Worm (Caenorhabditis elegans): Measurements from ENCODE around the gene F20A1.4.

The F20A1.4 gene

ce11 chrV:6979019-6979418, 42.7 kb downstream of the F20A1.4 start, which contains the start of gene sre-12:
sre-12 (minus strand) TSS chrV:6979119.
- TF ChIP-seq unc-55 (GFP tag; optimal IDR thresholded peaks at IDR 0.05) (no peak), unc-62 (GFP tag; optimal IDR thresholded peaks at IDR 0.05) (no peak), nhr-10 (tag; optimal IDR thresholded peaks at IDR 0.05) (no peak), ceh-16 (tag; optimal IDR thresholded peaks at IDR 0.05) (no peak), lin-39 (tag; optimal IDR thresholded peaks at IDR 0.05) (no peak), nhr-21 (tag; optimal IDR thresholded peaks at IDR 0.05) (no peak), aly-2 (tag; optimal IDR thresholded peaks at IDR 0.05) (no peak), sma-9 (GFP tag; optimal IDR thresholded peaks at IDR 0.05) (no peak), sma-9 (tag; optimal IDR thresholded peaks at IDR 0.05) (no peak), blmp-1 (tag; optimal IDR thresholded peaks at IDR 0.05; ENCODE audit: insufficient read depth) (no peak), Y55F3AM.14 (GFP tag; optimal IDR thresholded peaks at IDR 0.05) (no peak), dmd-4 (tag; optimal IDR thresholded peaks at IDR 0.05) (no peak), ztf-1 (GFP tag; conservative IDR thresholded peaks at IDR 0.05) (no peak), nhr-6 (tag; optimal IDR thresholded peaks at IDR 0.05) (no peak), ceh-82 (tag; optimal IDR thresholded peaks at IDR 0.05) (no peak), fos-1 (tag; optimal IDR thresholded peaks at IDR 0.05) (no peak), egl-27 (tag; optimal IDR thresholded peaks at IDR 0.05) (no peak), elt-3 (tag; optimal IDR thresholded peaks at IDR 0.05) (no peak), sem-4 (tag; optimal IDR thresholded peaks at IDR 0.05) (no peak), skn-1 (tag; optimal IDR thresholded peaks at IDR 0.05) (no peak), nhr-23 (tag; optimal IDR thresholded peaks at IDR 0.05) (no peak)

- TF ChIP-seq nhr-12 (tag; optimal IDR thresholded peaks at IDR 0.05) = no peak
- no peak for TF ChIP-seq crh-2 (tag; optimal IDR thresholded peaks at IDR 0.05)
- TF ChIP-seq ama-1 (optimal IDR thresholded peaks at IDR 0.05) = no peak
- no peak for TF ChIP-seq ztf-1 (GFP tag; conservative IDR thresholded peaks at IDR 0.05)
- TF ChIP-seq peb-1 (tag; optimal IDR thresholded peaks at IDR 0.05) = no peak
- TF ChIP-seq lin-39 (tag; optimal IDR thresholded peaks at IDR 0.05) = no peak
- TF ChIP-seq skn-1 (tag; optimal IDR thresholded peaks at IDR 0.05) = no peak
- no peak for TF ChIP-seq sma-3 (GFP tag; optimal IDR thresholded peaks at IDR 0.05)
- no peak for TF ChIP-seq nhr-77 (tag; optimal IDR thresholded peaks at IDR 0.05)
- TF ChIP-seq nhr-10 (tag; optimal IDR thresholded peaks at IDR 0.05) = no peak
- TF ChIP-seq ceh-82 (tag; optimal IDR thresholded peaks at IDR 0.05) = no peak
- TF ChIP-seq gmeb-1 (tag; optimal IDR thresholded peaks at IDR 0.05) = no peak
- TF ChIP-seq sma-9 (GFP tag; optimal IDR thresholded peaks at IDR 0.05) = no peak
- no peak for TF ChIP-seq sma-9 (tag; optimal IDR thresholded peaks at IDR 0.05)
Observed at ce11 chrV:6976047-6976446, 45.6 kb downstream of the F20A1.4 start, which contains the start of gene srx-16. srx-16 (plus strand) TSS chrV:6976347.

ce11 chrV:6971567-6971966, 50.1 kb downstream of the F20A1.4 start, which contains the start of gene srx-59:
srx-59 (plus strand) TSS chrV:6971867.
- TF ChIP-seq ceh-16 (tag; optimal IDR thresholded peaks at IDR 0.05) (no peak), fos-1 (tag; optimal IDR thresholded peaks at IDR 0.05) (no peak), ceh-82 (tag; optimal IDR thresholded peaks at IDR 0.05) (no peak), ztf-4 (tag; optimal IDR thresholded peaks at IDR 0.05) (no peak)

ce11 chrV:6969950-6970532, 51.6 kb downstream of the F20A1.4 start, which contains the start of gene ptr-15:
ptr-15 (minus strand) TSS chrV:6970000.
- TF ChIP-seq unc-55 (GFP tag; optimal IDR thresholded peaks at IDR 0.05) (no peak), fos-1 (tag; optimal IDR thresholded peaks at IDR 0.05) (peak; percentile 10), ama-1 (optimal IDR thresholded peaks at IDR 0.05) (no peak), zag-1 (tag; optimal IDR thresholded peaks at IDR 0.05) (no peak), nhr-6 (tag; optimal IDR thresholded peaks at IDR 0.05) (no peak), R02D3.7 (tag; optimal IDR thresholded peaks at IDR 0.05) (no peak), elt-3 (tag; optimal IDR thresholded peaks at IDR 0.05) (no peak), sem-4 (tag; optimal IDR thresholded peaks at IDR 0.05) (no peak), nhr-21 (tag; optimal IDR thresholded peaks at IDR 0.05) (peak; percentile 24), peb-1 (tag; optimal IDR thresholded peaks at IDR 0.05) (peak; percentile 30), nhr-11 (tag; optimal IDR thresholded peaks at IDR 0.05) (no peak), nhr-77 (tag; optimal IDR thresholded peaks at IDR 0.05) (no peak)
